Fruit fly (Drosophila melanogaster) whole organism, embryonic: ENCODE data around the gene CG46465.

Experiments used
- Antp ChIP-seq: fragments of 200-800 bp; sonication (Bioruptor generic); optimal IDR thresholded peaks from 3 replicates; lab custom pipeline; 2016; ENCODE audit warnings: missing biosample characterization, missing genetic modification characterization
- BEAF-32 ChIP-seq: fragments of 200-800 bp; sonication (Bioruptor generic); optimal IDR thresholded peaks from 3 replicates; lab custom pipeline; 2017; ENCODE audit warnings: missing biosample characterization, missing genetic modification characterization, mild to moderate bottlenecking, moderate library complexity, missing genetic modification reagents
- Bdp1 ChIP-seq: fragments of 200-800 bp; sonication (Bioruptor generic); optimal IDR thresholded peaks from 3 replicates; lab custom pipeline; 2016; ENCODE audit warnings: missing biosample characterization, missing genetic modification characterization
- CG10431 ChIP-seq: fragments of 200-800 bp; sonication (Bioruptor generic); optimal IDR thresholded peaks from 3 replicates; lab custom pipeline; 2018; ENCODE audit warnings: missing biosample characterization, mild to moderate bottlenecking, missing genetic modification characterization
- CG11085 ChIP-seq: fragments of 200-800 bp; sonication (Bioruptor generic); IDR thresholded peaks from 2 replicates; pipeline ENCODE4 v1.3.6; 2022; ENCODE audit warnings: missing biosample characterization, missing genetic modification characterization
- CG11723 ChIP-seq: fragments of 200-800 bp; sonication (Bioruptor generic); optimal IDR thresholded peaks from 2 replicates; lab custom pipeline; 2017; ENCODE audit warnings: missing biosample characterization, mild to moderate bottlenecking, missing genetic modification characterization
- CG12104 ChIP-seq: fragments of 200-800 bp; sonication (Bioruptor generic); optimal IDR thresholded peaks from 3 replicates; lab custom pipeline; 2016; ENCODE audit warnings: missing biosample characterization, missing genetic modification characterization
- CG1647 ChIP-seq: fragments of 200-800 bp; sonication (Bioruptor generic); optimal IDR thresholded peaks from 3 replicates; lab custom pipeline; 2016; ENCODE audit warnings: missing biosample characterization, missing genetic modification characterization
- CG17568 ChIP-seq: fragments of 200-800 bp; sonication (Bioruptor generic); optimal IDR thresholded peaks from 2 replicates; lab custom pipeline; 2018; ENCODE audit warnings: missing biosample characterization, mild to moderate bottlenecking, missing genetic modification characterization, moderate library complexity
- CG17829 ChIP-seq: fragments of 200-800 bp; optimal IDR thresholded peaks from 2 replicates; lab custom pipeline; 2019; ENCODE audit warnings: missing biosample characterization, mild to moderate bottlenecking, missing genetic modification characterization, moderate library complexity
- CG2875 ChIP-seq: fragments of 200-800 bp; sonication (Bioruptor generic); optimal IDR thresholded peaks from 2 replicates; lab custom pipeline; 2017; ENCODE audit warnings: missing biosample characterization, mild to moderate bottlenecking, missing genetic modification characterization, missing genetic modification reagents
- CG2889 ChIP-seq: fragments of 200-800 bp; sonication (Bioruptor generic); IDR thresholded peaks from 3 replicates; pipeline ENCODE4 v1.3.6; 2022; ENCODE audit warnings: missing biosample characterization, missing genetic modification characterization
- CG3163 ChIP-seq: fragments of 200-800 bp; sonication (Bioruptor generic); optimal IDR thresholded peaks from 3 replicates; lab custom pipeline; 2016; ENCODE audit warnings: missing biosample characterization, missing genetic modification characterization
- CG34376 ChIP-seq: fragments of 200-800 bp; sonication (Bioruptor generic); optimal IDR thresholded peaks from 2 replicates; lab custom pipeline; 2018; ENCODE audit warnings: missing biosample characterization, mild to moderate bottlenecking, missing genetic modification characterization
- CG3838 ChIP-seq: fragments of 200-800 bp; sonication (Bioruptor generic); optimal IDR thresholded peaks from 3 replicates; lab custom pipeline; 2016; ENCODE audit warnings: missing biosample characterization, missing genetic modification characterization
- CG4404 ChIP-seq: fragments of 200-800 bp; sonication (Bioruptor generic); IDR thresholded peaks from 2 replicates; pipeline ENCODE4 v1.3.6; 2022; ENCODE audit warnings: missing biosample characterization, missing genetic modification characterization
- CG5245 ChIP-seq: fragments of 200-800 bp; sonication (Bioruptor generic); optimal IDR thresholded peaks from 3 replicates; lab custom pipeline; 2016; ENCODE audit warnings: missing biosample characterization, missing genetic modification characterization
- CG9215 ChIP-seq: fragments of 200-800 bp; sonication (Bioruptor generic); IDR thresholded peaks from 2 replicates; pipeline ENCODE4 v1.3.6; 2022; ENCODE audit warnings: missing biosample characterization, missing genetic modification characterization
- CG9817 ChIP-seq: fragments of 200-800 bp; sonication (Bioruptor generic); optimal IDR thresholded peaks from 2 replicates; lab custom pipeline; 2018; ENCODE audit warnings: missing biosample characterization, mild to moderate bottlenecking, missing genetic modification characterization, moderate library complexity
- CTCF ChIP-seq: fragments of 200-800 bp; sonication (Bioruptor generic); optimal IDR thresholded peaks from 2 replicates; lab custom pipeline; 2017; ENCODE audit warnings: missing biosample characterization, mild to moderate bottlenecking, missing genetic modification characterization, moderate library complexity
- Camta ChIP-seq: fragments of 200-800 bp; sonication (Bioruptor generic); optimal IDR thresholded peaks from 2 replicates; lab custom pipeline; 2016; ENCODE audit warnings: missing biosample characterization, missing genetic modification characterization
- Deaf1 ChIP-seq: fragments of 200-800 bp; optimal IDR thresholded peaks from 3 replicates; lab custom pipeline; 2019; ENCODE audit warnings: missing biosample characterization, mild to moderate bottlenecking, missing genetic modification characterization, moderate library complexity
- HLH54F ChIP-seq: fragments of 200-800 bp; sonication (Bioruptor generic); optimal IDR thresholded peaks from 3 replicates; lab custom pipeline; 2016; ENCODE audit warnings: missing biosample characterization, missing genetic modification characterization
- Hmx ChIP-seq: fragments of 200-800 bp; sonication (Bioruptor generic); optimal IDR thresholded peaks from 2 replicates; lab custom pipeline; 2016; ENCODE audit warnings: missing biosample characterization, missing genetic modification characterization
- Hr39 ChIP-seq: fragments of >200 bp; optimal IDR thresholded peaks from 2 replicates; lab custom pipeline; 2017
- Hr51 ChIP-seq, 2 experiments: fragments of 200-800 bp; sonication (Bioruptor generic); optimal IDR thresholded peaks; 2 replicates in 1 of 2; 3 replicates in 1 of 2; lab custom pipeline; 2016 to 2018; ENCODE audit warnings: missing biosample characterization in 2 of 2, missing genetic modification characterization in 2 of 2, mild to moderate bottlenecking in 1 of 2, moderate library complexity in 1 of 2
- Lpt ChIP-seq: fragments of >200 bp; optimal IDR thresholded peaks from 2 replicates; lab custom pipeline; 2018; ENCODE audit warnings: missing biosample characterization, missing genetic modification characterization
- NC2α ChIP-seq: fragments of 200-800 bp; sonication (Bioruptor generic); optimal IDR thresholded peaks from 2 replicates; lab custom pipeline; 2016; ENCODE audit warnings: missing biosample characterization, missing genetic modification characterization
- Oaz ChIP-seq: fragments of 200-800 bp; sonication (Bioruptor generic); IDR thresholded peaks from 2 replicates; pipeline ENCODE4 v1.3.6; 2022; ENCODE audit warnings: missing biosample characterization, missing genetic modification characterization
- Ravus ChIP-seq: fragments of 200-800 bp; sonication (Bioruptor generic); IDR thresholded peaks from 2 replicates; pipeline ENCODE4 v1.3.6; 2022; ENCODE audit warnings: missing biosample characterization, missing genetic modification characterization
- Rx ChIP-seq: fragments of 200-800 bp; sonication (Bioruptor generic); IDR thresholded peaks from 2 replicates; pipeline ENCODE4 v1.3.6; 2022; ENCODE audit warnings: missing biosample characterization, missing genetic modification characterization
- Scr ChIP-seq: fragments of 200-800 bp; sonication (Bioruptor generic); IDR thresholded peaks from 2 replicates; pipeline ENCODE4 v1.3.6; 2022; ENCODE audit warnings: missing biosample characterization, missing genetic modification characterization; ENCODE audit not compliant: partially characterized antibody
- Ssrp ChIP-seq: fragments of 200-800 bp; sonication (Bioruptor generic); optimal IDR thresholded peaks from 2 replicates; lab custom pipeline; 2018; ENCODE audit warnings: missing biosample characterization, mild to moderate bottlenecking, missing genetic modification characterization, moderate library complexity
- aop ChIP-seq: fragments of 200-800 bp; sonication (Bioruptor generic); IDR thresholded peaks from 2 replicates; pipeline ENCODE4 v1.3.6; 2022; ENCODE audit warnings: missing biosample characterization, missing genetic modification characterization
- bcd ChIP-seq: fragments of 200-800 bp; sonication (Bioruptor generic); optimal IDR thresholded peaks from 2 replicates; lab custom pipeline; 2017; ENCODE audit warnings: missing biosample characterization, mild to moderate bottlenecking, missing genetic modification characterization
- croc ChIP-seq: fragments of 200-800 bp; sonication (Bioruptor generic); conservative IDR thresholded peaks from 3 replicates; pipeline ENCODE4 v1.3.6; 2022; ENCODE audit warnings: missing biosample characterization, missing genetic modification characterization
- crol ChIP-seq: fragments of 200-800 bp; sonication (Bioruptor generic); IDR thresholded peaks from 2 replicates; pipeline ENCODE4 v1.3.6; 2022; ENCODE audit warnings: missing biosample characterization, missing genetic modification characterization
- dm ChIP-seq: fragments of 200-800 bp; sonication (Bioruptor generic); optimal IDR thresholded peaks from 3 replicates; lab custom pipeline; 2016; ENCODE audit warnings: missing biosample characterization, missing genetic modification characterization
- dmrt99B ChIP-seq: fragments of 200-800 bp; sonication (Bioruptor generic); optimal IDR thresholded peaks from 2 replicates; lab custom pipeline; 2018; ENCODE audit warnings: missing biosample characterization, mild to moderate bottlenecking, missing genetic modification characterization, moderate library complexity
- eyg ChIP-seq: fragments of 200-800 bp; sonication (Bioruptor generic); optimal IDR thresholded peaks from 3 replicates; lab custom pipeline; 2016; ENCODE audit warnings: missing biosample characterization, missing genetic modification characterization
- fd3F ChIP-seq: fragments of 200-800 bp; sonication (Bioruptor generic); optimal IDR thresholded peaks from 2 replicates; lab custom pipeline; 2018; ENCODE audit warnings: missing biosample characterization, mild to moderate bottlenecking, missing genetic modification characterization, moderate library complexity
- gcm ChIP-seq: fragments of 200-800 bp; sonication (Bioruptor generic); optimal IDR thresholded peaks from 2 replicates; lab custom pipeline; 2019; ENCODE audit warnings: missing biosample characterization, mild to moderate bottlenecking, missing genetic modification characterization, moderate library complexity
- gsb ChIP-seq: fragments of 200-800 bp; sonication (Bioruptor generic); IDR thresholded peaks from 2 replicates; pipeline ENCODE4 v1.3.6; 2022; ENCODE audit warnings: missing biosample characterization, missing genetic modification characterization
- ind ChIP-seq: fragments of 200-800 bp; sonication (Bioruptor generic); optimal IDR thresholded peaks from 3 replicates; lab custom pipeline; 2016; ENCODE audit warnings: missing biosample characterization, missing genetic modification characterization
- jing ChIP-seq: fragments of 200-800 bp; sonication (Bioruptor generic); optimal IDR thresholded peaks from 2 replicates; lab custom pipeline; 2018; ENCODE audit warnings: missing biosample characterization, mild to moderate bottlenecking, missing genetic modification characterization
- lbe ChIP-seq: fragments of 200-800 bp; sonication (Bioruptor generic); optimal IDR thresholded peaks from 2 replicates; lab custom pipeline; 2016; ENCODE audit warnings: missing biosample characterization, mild to moderate bottlenecking, missing genetic modification characterization
- nom ChIP-seq: fragments of 200-800 bp; sonication (Bioruptor generic); optimal IDR thresholded peaks from 2 replicates; lab custom pipeline; 2017; ENCODE audit warnings: missing biosample characterization, missing genetic modification characterization, mild to moderate bottlenecking, moderate library complexity, missing genetic modification reagents
- phol ChIP-seq: fragments of 200-800 bp; sonication (Bioruptor generic); optimal IDR thresholded peaks from 3 replicates; lab custom pipeline; 2018; ENCODE audit warnings: missing biosample characterization, mild to moderate bottlenecking, missing genetic modification characterization, moderate library complexity
- ro ChIP-seq: fragments of 200-800 bp; sonication (Bioruptor generic); IDR thresholded peaks from 2 replicates; pipeline ENCODE4 v1.3.6; 2022; ENCODE audit warnings: missing biosample characterization, missing genetic modification characterization
- salm ChIP-seq: fragments of 200-800 bp; sonication (Bioruptor generic); optimal IDR thresholded peaks from 2 replicates; lab custom pipeline; 2018; ENCODE audit warnings: missing biosample characterization, mild to moderate bottlenecking, missing genetic modification characterization
- shn ChIP-seq: fragments of 200-800 bp; sonication (Bioruptor generic); optimal IDR thresholded peaks from 3 replicates; lab custom pipeline; 2016; ENCODE audit warnings: missing biosample characterization, missing genetic modification characterization
- sisA ChIP-seq: fragments of 200-800 bp; sonication (Bioruptor generic); IDR thresholded peaks from 2 replicates; pipeline ENCODE4 v1.3.6; 2022; ENCODE audit warnings: missing biosample characterization, missing genetic modification characterization
- ttk ChIP-seq: fragments of 200-800 bp; sonication (Bioruptor generic); IDR thresholded peaks from 2 replicates; pipeline ENCODE4 v2.1.2; 2022; ENCODE audit warnings: missing biosample characterization, missing genetic modification characterization
- twi ChIP-seq: fragments of 200-800 bp; optimal IDR thresholded peaks from 2 replicates; lab custom pipeline; 2019; ENCODE audit warnings: missing biosample characterization, mild to moderate bottlenecking, missing genetic modification characterization, moderate library complexity

The CG46465 gene

DNA sequence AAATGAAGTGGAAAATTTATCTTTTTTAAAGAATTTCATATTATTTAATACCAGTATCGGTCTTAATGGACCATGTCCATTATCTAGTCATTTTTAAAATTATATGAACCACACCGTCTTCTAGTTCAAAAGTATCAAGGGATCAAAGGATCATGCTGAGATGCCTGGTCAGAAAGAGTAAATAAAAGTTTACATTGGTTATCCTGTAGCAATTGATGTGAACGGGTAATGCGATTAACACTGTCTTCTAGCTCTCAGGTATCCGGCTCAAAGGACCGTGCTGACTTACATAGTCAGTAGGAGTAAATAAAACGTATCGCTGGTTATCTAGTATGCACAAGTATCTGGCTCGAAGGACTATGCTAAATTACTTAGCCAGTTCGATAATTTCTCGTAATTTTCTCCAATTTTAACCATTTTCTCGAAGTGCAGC lies 26.9 kb downstream of the CG46465 start (continued):
- TF ChIP-seq CTCF (no peak), CG10431 (no peak), BEAF-32 (no peak), shn (no peak), Hr51 (GFP tag; optimal IDR thresholded peaks at IDR 0.05; lab: Kevin White, UChicago) (no peak), twi (tag; lab: Kevin White, UChicago) (no peak), dmrt99B (tag; lab: Kevin White, UChicago) (peak; percentile 55), CG17568 (GFP tag; lab: Kevin White, UChicago) (no peak), CG12104 (GFP tag; lab: Kevin White, UChicago) (no peak), Deaf1 (no peak), crol (no peak), gsb (GFP tag; lab: Robert Waterston, UW) (no peak), gcm (GFP tag; lab: Kevin White, UChicago) (no peak), Hmx (no peak), nom (GFP tag; lab: Kevin White, UChicago) (no peak), aop (GFP tag; lab: Robert Waterston, UW) (no peak), Rx (GFP tag; lab: Robert Waterston, UW) (no peak), Antp (GFP tag; lab: Kevin White, UChicago) (no peak), eyg (no peak), CG2889 (GFP tag; lab: Robert Waterston, UW) (no peak), CG11723 (GFP tag; lab: Kevin White, UChicago) (no peak), NC2α (no peak), phol (peak; percentile 31), CG1647 (GFP tag; lab: Kevin White, UChicago) (no peak), dm (GFP tag; lab: Kevin White, UChicago) (no peak), ttk (GFP tag; lab: Robert Waterston, UW) (no peak), CG34376 (GFP tag; lab: Kevin White, UChicago) (peak; percentile 34), ro (GFP tag; lab: Robert Waterston, UW) (no peak), Bdp1 (GFP tag; lab: Kevin White, UChicago) (no peak), CG5245 (no peak), croc (no peak), Camta (GFP tag; lab: Kevin White, UChicago) (no peak), sisA (GFP tag; lab: Robert Waterston, UW) (no peak), CG4404 (GFP tag; lab: Robert Waterston, UW) (no peak), Oaz (GFP tag; lab: Robert Waterston, UW) (no peak), CG3163 (GFP tag; lab: Kevin White, UChicago) (no peak), Lpt (no peak), HLH54F (GFP tag; lab: Kevin White, UChicago) (peak; percentile 28), fd3F (GFP tag; lab: Kevin White, UChicago) (no peak), CG2875 (GFP tag; lab: Kevin White, UChicago) (no peak), Hr39 (no peak), CG9817 (no peak), salm (tag; lab: Kevin White, UChicago) (no peak), jing (GFP tag; lab: Kevin White, UChicago) (no peak), CG11085 (no peak), CG3838 (GFP tag; lab: Kevin White, UChicago) (no peak), CG17829 (tag; lab: Kevin White, UChicago) (peak; percentile 4), bcd (GFP tag; lab: Kevin White, UChicago) (peak; percentile 15), Ssrp (tag; lab: Kevin White, UChicago) (no peak), ind (GFP tag; lab: Kevin White, UChicago) (peak; percentile 25), Scr (no peak), CG9215 (GFP tag; lab: Robert Waterston, UW) (peak; percentile 33; the same call in 1 of the 2 replicates), lbe (GFP tag; lab: Kevin White, UChicago) (no peak), Ravus (GFP tag; lab: Robert Waterston, UW) (no peak)
